Fruit fly (Drosophila melanogaster): ENCODE measurements around the gene Nedd4.

Gene Nedd4

dm6 chr3L:17495266-17495961 lies 34.5 kb upstream of the Nedd4 start (continued):
- TF ChIP-seq HLH4C (GFP tag; IDR thresholded peaks at IDR 0.05; ENCODE audit: partially characterized antibody): no peak
- TF ChIP-seq CG31441 (GFP tag; IDR thresholded peaks at IDR 0.05): peak; percentile 46; the same call in 1 of the 2 replicates
- TF ChIP-seq E2f1 (GFP tag; IDR thresholded peaks at IDR 0.05): no peak
- TF ChIP-seq amos (GFP tag; IDR thresholded peaks at IDR 0.05; ENCODE audit: partially characterized antibody): no peak
- TF ChIP-seq sqz (GFP tag; optimal IDR thresholded peaks at IDR 0.05): peak; percentile 28
- peak; percentile 50 for TF ChIP-seq CG11504 (tag; optimal IDR thresholded peaks at IDR 0.05)
- peak; percentile 52 for TF ChIP-seq CG17829 (tag; optimal IDR thresholded peaks at IDR 0.05)
- TF ChIP-seq CG10267 (tag; optimal IDR thresholded peaks at IDR 0.05): peak; percentile 35
- TF ChIP-seq zen (tag; optimal IDR thresholded peaks at IDR 0.05): no peak
- peak; percentile 59 for TF ChIP-seq crol (GFP tag; IDR thresholded peaks at IDR 0.05)
- peak in 1 of 2 experiments; percentile 50 for TF ChIP-seq Hr78 (GFP tag; optimal IDR thresholded peaks at IDR 0.05)
- TF ChIP-seq CG9727 (GFP tag; optimal IDR thresholded peaks at IDR 0.05): peak; percentile 4
- no peak for TF ChIP-seq jumu (GFP tag; optimal IDR thresholded peaks at IDR 0.05)
- peak; percentile 0 for TF ChIP-seq Camta (GFP tag; optimal IDR thresholded peaks at IDR 0.05)
- TF ChIP-seq CG2199 (GFP tag; IDR thresholded peaks at IDR 0.05): no peak
- peak; percentile 9 for TF ChIP-seq CG10209 (GFP tag; optimal IDR thresholded peaks at IDR 0.05)
- TF ChIP-seq wdn (GFP tag; IDR thresholded peaks at IDR 0.05): no peak
- peak; percentile 37 for TF ChIP-seq PHDP (tag; optimal IDR thresholded peaks at IDR 0.05)
- peak; percentile 26 for TF ChIP-seq CG4820 (GFP tag; optimal IDR thresholded peaks at IDR 0.05)
- 0 out of 3 replicates have a peak, but pooled peaks have one; percentile 15 for TF ChIP-seq Opbp (GFP tag; IDR thresholded peaks at IDR 0.05; ENCODE audit: partially characterized antibody)
- TF ChIP-seq danr (GFP tag; IDR thresholded peaks at IDR 0.05): 0 out of 2 replicates have a peak, but pooled peaks have one; percentile 15
- peak; percentile 77 for TF ChIP-seq pros (GFP tag; optimal IDR thresholded peaks at IDR 0.05)
- TF ChIP-seq CG2889 (GFP tag; IDR thresholded peaks at IDR 0.05): no peak
- peak; percentile 29; the same call in 1 of the 2 replicates for TF ChIP-seq lmd (GFP tag; IDR thresholded peaks at IDR 0.05)
- TF ChIP-seq ara (GFP tag; IDR thresholded peaks at IDR 0.05): peak; percentile 37; the same call in 1 of the 2 replicates
- no peak for TF ChIP-seq Mes4 (GFP tag; optimal IDR thresholded peaks at IDR 0.05)
- TF ChIP-seq Ets97D (GFP tag; optimal IDR thresholded peaks at IDR 0.05): no peak
- TF ChIP-seq CG8765 (GFP tag; IDR thresholded peaks at IDR 0.05): no peak
- TF ChIP-seq ase (GFP tag; IDR thresholded peaks at IDR 0.05): no peak
- peak in 1 of 3 experiments; percentile 58 for TF ChIP-seq lola (GFP tag; optimal IDR thresholded peaks at IDR 0.05)
- no peak for TF ChIP-seq CG32532 (GFP tag; IDR thresholded peaks at IDR 0.05)
- no peak for TF ChIP-seq ranshi (GFP tag; IDR thresholded peaks at IDR 0.05)
- no peak for TF ChIP-seq otp (GFP tag; IDR thresholded peaks at IDR 0.05)
- peak; percentile 41 for TF ChIP-seq Ssrp (tag; optimal IDR thresholded peaks at IDR 0.05)
- peak; percentile 29; the same call in 1 of the 2 replicates for TF ChIP-seq CG32772 (GFP tag; IDR thresholded peaks at IDR 0.05)
- TF ChIP-seq ERR (GFP tag; optimal IDR thresholded peaks at IDR 0.05): no peak
- no peak for TF ChIP-seq sisA (GFP tag; IDR thresholded peaks at IDR 0.05)
- TF ChIP-seq zfh1 (GFP tag; IDR thresholded peaks at IDR 0.05): peak; percentile 54; the same call in 2 of the 3 replicates
- no peak for TF ChIP-seq CG12155 (GFP tag; optimal IDR thresholded peaks at IDR 0.05)
- TF ChIP-seq croc (GFP tag; conservative IDR thresholded peaks at IDR 0.05): peak; percentile 20; the same call in 1 of the 3 replicates
- no peak for TF ChIP-seq Mad (GFP tag; optimal IDR thresholded peaks at IDR 0.05)
- peak; percentile 18 for TF ChIP-seq CG7556 (GFP tag; optimal IDR thresholded peaks at IDR 0.05)
- peak; percentile 28 for TF ChIP-seq Hsf (GFP tag; optimal IDR thresholded peaks at IDR 0.05)
- TF ChIP-seq Hr3 (GFP tag; optimal IDR thresholded peaks at IDR 0.05): peak; percentile 18
- no peak for TF ChIP-seq CG14965 (GFP tag; optimal IDR thresholded peaks at IDR 0.05; ENCODE audit: borderline replicate concordance)
- peak; percentile 43 for TF ChIP-seq kni (GFP tag; optimal IDR thresholded peaks at IDR 0.05)
- TF ChIP-seq HLH3B (GFP tag; IDR thresholded peaks at IDR 0.05): 0 out of 2 replicates have a peak, but pooled peaks have one; percentile 36
- TF ChIP-seq ttk (GFP tag; IDR thresholded peaks at IDR 0.05): 0 out of 2 replicates have a peak, but pooled peaks have one; percentile 24
- no peak for TF ChIP-seq sug (tag; optimal IDR thresholded peaks at IDR 0.05)
